Worm (Caenorhabditis elegans) whole organism, L4 larva: Measurements from ENCODE around the gene F23G4.1.

Experiments used
- F37D6.2 ChIP-seq: sonication (generic microtip); optimal IDR thresholded peaks from 2 replicates; lab custom pipeline; 2016; ENCODE audit warnings: mild to moderate bottlenecking, missing genetic modification characterization, missing compliant biosample characterization
- ama-1 ChIP-seq: fragments of 150-350 bp; optimal IDR thresholded peaks from 2 replicates; lab custom pipeline; 2014; ENCODE audit warnings: inconsistent platforms, mixed read lengths
- mdl-1 ChIP-seq, 2 experiments: fragments of 150-350 bp in 1 of 2; sonication (generic microtip) in 1 of 2; optimal IDR thresholded peaks; 2 replicates each; lab custom pipeline; 2014 to 2017; ENCODE audit warnings: missing biosample characterization in 2 of 2, missing genetic modification characterization in 2 of 2
- nhr-237 ChIP-seq: sonication (generic microtip); optimal IDR thresholded peaks from 2 replicates; lab custom pipeline; 2017; ENCODE audit warnings: missing biosample characterization, missing genetic modification characterization
- nhr-25 ChIP-seq: sonication (generic microtip); optimal IDR thresholded peaks from 2 replicates; lab custom pipeline; 2017; ENCODE audit warnings: missing genetic modification characterization, mild to moderate bottlenecking, missing compliant biosample characterization, antibody characterized with exemption, moderate library complexity, borderline replicate concordance; ENCODE audit not compliant: insufficient read depth
- snpc-4 ChIP-seq: fragments of 150-350 bp; optimal IDR thresholded peaks from 2 replicates; lab custom pipeline; 2014; ENCODE audit warnings: missing biosample characterization, missing genetic modification characterization
- unc-39 ChIP-seq: sonication (generic microtip); optimal IDR thresholded peaks from 2 replicates; lab custom pipeline; 2017; ENCODE audit warnings: missing biosample characterization, missing genetic modification characterization
- unc-62 ChIP-seq, 3 experiments: fragments of 150-350 bp in 1 of 3; sonication (generic microtip); optimal IDR thresholded peaks in 2 of 3; peaks in 1 of 3; 1 replicate in 1 of 3; 2 replicates in 2 of 3; lab custom pipeline; 2014 to 2017; ENCODE audit warnings: missing biosample characterization in 3 of 3, missing genetic modification characterization in 3 of 3, missing genetic modification reagents in 3 of 3, missing genotype in 1 of 3
- zag-1 ChIP-seq: fragments of 150-350 bp; optimal IDR thresholded peaks from 2 replicates; lab custom pipeline; 2014; ENCODE audit warnings: missing biosample characterization, missing genetic modification characterization

DNA sequence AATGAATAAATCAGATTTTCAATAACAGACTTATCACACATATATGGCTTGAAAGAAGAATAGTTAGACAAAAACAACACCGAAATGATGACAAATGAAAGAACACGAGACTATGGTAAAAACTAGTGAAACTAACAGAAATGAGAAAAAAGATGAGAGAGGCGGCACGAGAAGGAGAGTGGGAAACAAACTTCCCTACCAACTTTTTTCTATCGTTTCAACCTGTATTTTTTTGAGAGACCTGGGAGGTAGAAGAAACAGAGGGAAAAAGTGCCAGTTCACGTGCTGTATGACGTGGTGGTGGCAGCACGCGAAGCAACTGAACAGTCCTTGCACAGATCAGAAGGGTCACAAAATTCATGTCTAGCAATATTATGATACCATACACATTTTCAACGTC, 39.8 kb upstream of the F23G4.1 start:
- TF ChIP-seq snpc-4 (tag; lab: Kevin White, UChicago): no peak
- TF ChIP-seq nhr-237 (tag; lab: Kevin White, UChicago): no peak
- no peak for TF ChIP-seq F37D6.2
- no peak for TF ChIP-seq unc-39
- peak in 1 of 2 experiments; percentile 82 for TF ChIP-seq unc-62 (GFP tag; optimal IDR thresholded peaks at IDR 0.05 in 1 of 2; lab: Kevin White, UChicago)
- TF ChIP-seq unc-62 (tag; optimal IDR thresholded peaks at IDR 0.05; lab: Kevin White, UChicago): no peak
- no peak for TF ChIP-seq zag-1 (tag; lab: Kevin White, UChicago)
- peak in 1 of 2 experiments; percentile 79 for TF ChIP-seq mdl-1 (tag; optimal IDR thresholded peaks at IDR 0.05; lab: Kevin White, UChicago)
- TF ChIP-seq nhr-25 (tag; lab: Kevin White, UChicago): no peak
- no peak for TF ChIP-seq ama-1 (lab: Kevin White, UChicago)
